Fruit fly (Drosophila melanogaster) whole organism, embryonic: ENCODE results near the gene smid.

Experiments used
- Abd-B ChIP-seq: fragments of 200-800 bp; sonication (Bioruptor generic); optimal IDR thresholded peaks from 2 replicates; lab custom pipeline; 2018; ENCODE audit warnings: missing biosample characterization, mild to moderate bottlenecking, missing genetic modification characterization, moderate library complexity
- Ada2b ChIP-seq: fragments of 200-800 bp; sonication (Bioruptor generic); IDR thresholded peaks from 2 replicates; pipeline ENCODE4 v1.3.6; 2022; ENCODE audit warnings: missing biosample characterization, missing genetic modification characterization
- B-H1 ChIP-seq: fragments of 200-800 bp; sonication (Bioruptor generic); IDR thresholded peaks from 3 replicates; pipeline ENCODE4 v1.3.6; 2022; ENCODE audit warnings: missing biosample characterization, missing genetic modification characterization
- CG10267 ChIP-seq: fragments of 200-800 bp; sonication (Bioruptor generic); optimal IDR thresholded peaks from 2 replicates; lab custom pipeline; 2018; ENCODE audit warnings: missing biosample characterization, mild to moderate bottlenecking, missing genetic modification characterization, moderate library complexity
- CG10321 ChIP-seq: fragments of 200-800 bp; sonication (Bioruptor generic); IDR thresholded peaks from 2 replicates; pipeline ENCODE4 v1.3.6; 2022; ENCODE audit warnings: missing biosample characterization, missing genetic modification characterization
- CG10959 ChIP-seq: fragments of 200-800 bp; sonication (Bioruptor generic); IDR thresholded peaks from 2 replicates; pipeline ENCODE4 v1.3.6; 2022; ENCODE audit warnings: missing biosample characterization, missing genetic modification characterization
- CG11247 ChIP-seq: fragments of 200-800 bp; sonication (Bioruptor generic); IDR thresholded peaks from 2 replicates; pipeline ENCODE4 v1.3.6; 2022; ENCODE audit warnings: missing biosample characterization, missing genetic modification characterization
- CG14014 ChIP-seq: fragments of 200-800 bp; sonication (Bioruptor generic); IDR thresholded peaks from 2 replicates; pipeline ENCODE4 v1.3.6; 2022; ENCODE audit warnings: missing biosample characterization, missing genetic modification characterization
- CG15011 ChIP-seq: fragments of 200-800 bp; sonication (Bioruptor generic); optimal IDR thresholded peaks from 3 replicates; lab custom pipeline; 2018; ENCODE audit warnings: missing biosample characterization, mild to moderate bottlenecking, missing genetic modification characterization
- CG15479 ChIP-seq: fragments of 200-800 bp; sonication (Bioruptor generic); optimal IDR thresholded peaks from 3 replicates; lab custom pipeline; 2019; ENCODE audit warnings: missing biosample characterization, mild to moderate bottlenecking, missing genetic modification characterization, moderate library complexity
- CG17359 ChIP-seq: fragments of 200-800 bp; sonication (Bioruptor generic); optimal IDR thresholded peaks from 3 replicates; lab custom pipeline; 2018; ENCODE audit warnings: missing biosample characterization, mild to moderate bottlenecking, missing genetic modification characterization, moderate library complexity
- CG17802 ChIP-seq: fragments of 200-800 bp; sonication (Bioruptor generic); optimal IDR thresholded peaks from 2 replicates; lab custom pipeline; 2018; ENCODE audit warnings: missing biosample characterization, mild to moderate bottlenecking, missing genetic modification characterization, moderate library complexity
- CG17829 ChIP-seq: fragments of 200-800 bp; optimal IDR thresholded peaks from 2 replicates; lab custom pipeline; 2019; ENCODE audit warnings: missing biosample characterization, mild to moderate bottlenecking, missing genetic modification characterization, moderate library complexity
- CG18262 ChIP-seq: fragments of 200-800 bp; optimal IDR thresholded peaks from 3 replicates; lab custom pipeline; 2019; ENCODE audit warnings: missing biosample characterization, mild to moderate bottlenecking, missing genetic modification characterization, moderate library complexity
- CG30431 ChIP-seq: fragments of 200-800 bp; sonication (Bioruptor generic); optimal IDR thresholded peaks from 2 replicates; lab custom pipeline; 2017; ENCODE audit warnings: missing biosample characterization, missing genetic modification characterization
- CG3065 ChIP-seq: fragments of 200-800 bp; sonication (Bioruptor generic); optimal IDR thresholded peaks from 2 replicates; lab custom pipeline; 2016; ENCODE audit warnings: missing biosample characterization, missing genetic modification characterization
- CG32767 ChIP-seq: fragments of 200-800 bp; sonication (Bioruptor generic); IDR thresholded peaks from 2 replicates; pipeline ENCODE4 v1.3.6; 2022; ENCODE audit warnings: missing biosample characterization, missing genetic modification characterization
- CG3407 ChIP-seq: fragments of 200-800 bp; sonication (Bioruptor generic); optimal IDR thresholded peaks from 2 replicates; lab custom pipeline; 2018; ENCODE audit warnings: missing biosample characterization, mild to moderate bottlenecking, missing genetic modification characterization
- CG34376 ChIP-seq: fragments of 200-800 bp; sonication (Bioruptor generic); optimal IDR thresholded peaks from 2 replicates; lab custom pipeline; 2018; ENCODE audit warnings: missing biosample characterization, mild to moderate bottlenecking, missing genetic modification characterization
- CG34422 ChIP-seq: fragments of 200-800 bp; sonication (Bioruptor generic); IDR thresholded peaks from 3 replicates; pipeline ENCODE4 v1.3.6; 2022; ENCODE audit warnings: missing biosample characterization, missing genetic modification characterization
- CG4328 ChIP-seq: fragments of 200-800 bp; sonication (Bioruptor generic); optimal IDR thresholded peaks from 3 replicates; lab custom pipeline; 2017; ENCODE audit warnings: missing biosample characterization, missing genetic modification reagents, missing genetic modification characterization
- CG8924 ChIP-seq: fragments of 200-800 bp; optimal IDR thresholded peaks from 3 replicates; lab custom pipeline; 2019; ENCODE audit warnings: missing biosample characterization, mild to moderate bottlenecking, missing genetic modification characterization, moderate library complexity
- CG9797 ChIP-seq: fragments of 200-800 bp; sonication (Bioruptor generic); optimal IDR thresholded peaks from 3 replicates; lab custom pipeline; 2018; ENCODE audit warnings: missing biosample characterization, mild to moderate bottlenecking, missing genetic modification characterization
- HHEX ChIP-seq: fragments of 200-800 bp; sonication (Bioruptor generic); optimal IDR thresholded peaks from 3 replicates; lab custom pipeline; 2017; ENCODE audit warnings: missing biosample characterization, mild to moderate bottlenecking, missing genetic modification characterization, missing genetic modification reagents
- Hey ChIP-seq: fragments of 200-800 bp; sonication (Bioruptor generic); optimal IDR thresholded peaks from 3 replicates; lab custom pipeline; 2018; ENCODE audit warnings: missing biosample characterization, mild to moderate bottlenecking, missing genetic modification characterization
- Lim3 ChIP-seq: fragments of 200-800 bp; sonication (Bioruptor generic); IDR thresholded peaks from 2 replicates; pipeline ENCODE4 v1.3.6; 2022; ENCODE audit warnings: missing biosample characterization, missing genetic modification characterization
- MESR4 ChIP-seq: fragments of 200-800 bp; sonication (Bioruptor generic); optimal IDR thresholded peaks from 2 replicates; lab custom pipeline; 2018; ENCODE audit warnings: missing biosample characterization, mild to moderate bottlenecking, missing genetic modification characterization, moderate library complexity
- Mad ChIP-seq: fragments of 200-800 bp; sonication (Bioruptor generic); optimal IDR thresholded peaks from 2 replicates; lab custom pipeline; 2016; ENCODE audit warnings: missing biosample characterization, missing genetic modification characterization
- Med ChIP-seq: fragments of 200-800 bp; sonication (Bioruptor generic); peaks from one replicate; lab custom pipeline; 2016; ENCODE audit warnings: missing biosample characterization, missing genetic modification characterization, mild to moderate bottlenecking, inconsistent platforms, moderate library complexity
- Opbp ChIP-seq: fragments of 200-800 bp; sonication (Bioruptor generic); IDR thresholded peaks from 3 replicates; pipeline ENCODE4 v1.3.6; 2022; ENCODE audit warnings: missing biosample characterization, missing genetic modification characterization; ENCODE audit not compliant: partially characterized antibody
- Sox102F ChIP-seq: fragments of 200-800 bp; sonication (Bioruptor generic); optimal IDR thresholded peaks from 2 replicates; lab custom pipeline; 2018; ENCODE audit warnings: missing biosample characterization, mild to moderate bottlenecking, missing genetic modification characterization, moderate library complexity
- ato ChIP-seq: fragments of 200-800 bp; sonication (Bioruptor generic); IDR thresholded peaks from 2 replicates; pipeline ENCODE4 v1.3.6; 2022; ENCODE audit warnings: missing biosample characterization, missing genetic modification characterization; ENCODE audit not compliant: partially characterized antibody
- cad ChIP-seq: fragments of >200 bp; optimal IDR thresholded peaks from 2 replicates; lab custom pipeline; 2017; ENCODE audit warnings: missing biosample characterization, missing genetic modification characterization
- chinmo ChIP-seq: fragments of 200-800 bp; sonication (Bioruptor generic); IDR thresholded peaks from 4 replicates; pipeline ENCODE4 v1.3.6; 2022; ENCODE audit warnings: missing biosample characterization, missing genetic modification characterization; ENCODE audit not compliant: partially characterized antibody
- ci ChIP-seq: fragments of 200-800 bp; sonication (Bioruptor generic); IDR thresholded peaks from 3 replicates; pipeline ENCODE4 v1.3.6; 2022; ENCODE audit warnings: missing biosample characterization, missing genetic modification characterization
- dan ChIP-seq: fragments of 200-800 bp; sonication (Bioruptor generic); IDR thresholded peaks from 2 replicates; pipeline ENCODE4 v1.3.6; 2022; ENCODE audit warnings: missing biosample characterization, missing genetic modification characterization
- disco-r ChIP-seq: fragments of 200-800 bp; sonication (Bioruptor generic); optimal IDR thresholded peaks from 2 replicates; lab custom pipeline; 2016; ENCODE audit warnings: missing biosample characterization, missing genetic modification characterization
- dmrt99B ChIP-seq: fragments of 200-800 bp; sonication (Bioruptor generic); optimal IDR thresholded peaks from 2 replicates; lab custom pipeline; 2018; ENCODE audit warnings: missing biosample characterization, mild to moderate bottlenecking, missing genetic modification characterization, moderate library complexity
- dpn ChIP-seq, 2 experiments: fragments of 200-800 bp; sonication (Bioruptor generic); optimal IDR thresholded peaks; 3 replicates each; lab custom pipeline; 2016; ENCODE audit warnings: missing biosample characterization in 2 of 2, missing genetic modification characterization in 2 of 2
- hbn ChIP-seq: fragments of 200-800 bp; sonication (Bioruptor generic); IDR thresholded peaks from 2 replicates; pipeline ENCODE4 v1.3.6; 2022; ENCODE audit warnings: missing biosample characterization, missing genetic modification characterization; ENCODE audit not compliant: partially characterized antibody
- insv ChIP-seq, 2 experiments: fragments of 200-800 bp; sonication (Bioruptor generic); optimal IDR thresholded peaks; 3 replicates each; lab custom pipeline; 2016 to 2018; ENCODE audit warnings: missing biosample characterization in 2 of 2, missing genetic modification characterization in 2 of 2
- klu ChIP-seq: fragments of 200-800 bp; sonication (Bioruptor generic); IDR thresholded peaks from 2 replicates; pipeline ENCODE4 v1.3.6; 2022; ENCODE audit warnings: missing biosample characterization, missing genetic modification characterization
- nmo ChIP-seq: fragments of 200-800 bp; sonication (Bioruptor generic); optimal IDR thresholded peaks from 2 replicates; lab custom pipeline; 2018; ENCODE audit warnings: missing biosample characterization, mild to moderate bottlenecking, missing genetic modification characterization, moderate library complexity
- pho ChIP-seq: fragments of 200-800 bp; sonication (Bioruptor generic); optimal IDR thresholded peaks from 2 replicates; lab custom pipeline; 2016; ENCODE audit warnings: missing biosample characterization, missing genetic modification characterization
- pzg ChIP-seq: fragments of 200-800 bp; sonication (Bioruptor generic); optimal IDR thresholded peaks from 3 replicates; lab custom pipeline; 2018; ENCODE audit warnings: missing biosample characterization, mild to moderate bottlenecking, missing genetic modification characterization, moderate library complexity
- seq ChIP-seq: fragments of 200-800 bp; sonication (Bioruptor generic); IDR thresholded peaks from 2 replicates; pipeline ENCODE4 v1.3.6; 2022; ENCODE audit warnings: missing biosample characterization, missing genetic modification characterization
- toy ChIP-seq: fragments of 200-800 bp; sonication (Bioruptor generic); IDR thresholded peaks from 2 replicates; pipeline ENCODE4 v1.3.6; 2022; ENCODE audit warnings: missing biosample characterization, missing genetic modification characterization
- vvl ChIP-seq: fragments of 200-800 bp; sonication (Bioruptor generic); IDR thresholded peaks from 2 replicates; pipeline ENCODE4 v1.3.6; 2022; ENCODE audit warnings: missing biosample characterization, missing genetic modification characterization
- zen ChIP-seq: fragments of 200-800 bp; sonication (Bioruptor generic); optimal IDR thresholded peaks from 3 replicates; lab custom pipeline; 2018; ENCODE audit warnings: missing biosample characterization, mild to moderate bottlenecking, missing genetic modification characterization, moderate library complexity
- zf30C ChIP-seq: fragments of 200-800 bp; sonication (Bioruptor generic); optimal IDR thresholded peaks from 3 replicates; lab custom pipeline; 2018; ENCODE audit warnings: missing biosample characterization, mild to moderate bottlenecking, missing genetic modification characterization

The smid gene

DNA sequence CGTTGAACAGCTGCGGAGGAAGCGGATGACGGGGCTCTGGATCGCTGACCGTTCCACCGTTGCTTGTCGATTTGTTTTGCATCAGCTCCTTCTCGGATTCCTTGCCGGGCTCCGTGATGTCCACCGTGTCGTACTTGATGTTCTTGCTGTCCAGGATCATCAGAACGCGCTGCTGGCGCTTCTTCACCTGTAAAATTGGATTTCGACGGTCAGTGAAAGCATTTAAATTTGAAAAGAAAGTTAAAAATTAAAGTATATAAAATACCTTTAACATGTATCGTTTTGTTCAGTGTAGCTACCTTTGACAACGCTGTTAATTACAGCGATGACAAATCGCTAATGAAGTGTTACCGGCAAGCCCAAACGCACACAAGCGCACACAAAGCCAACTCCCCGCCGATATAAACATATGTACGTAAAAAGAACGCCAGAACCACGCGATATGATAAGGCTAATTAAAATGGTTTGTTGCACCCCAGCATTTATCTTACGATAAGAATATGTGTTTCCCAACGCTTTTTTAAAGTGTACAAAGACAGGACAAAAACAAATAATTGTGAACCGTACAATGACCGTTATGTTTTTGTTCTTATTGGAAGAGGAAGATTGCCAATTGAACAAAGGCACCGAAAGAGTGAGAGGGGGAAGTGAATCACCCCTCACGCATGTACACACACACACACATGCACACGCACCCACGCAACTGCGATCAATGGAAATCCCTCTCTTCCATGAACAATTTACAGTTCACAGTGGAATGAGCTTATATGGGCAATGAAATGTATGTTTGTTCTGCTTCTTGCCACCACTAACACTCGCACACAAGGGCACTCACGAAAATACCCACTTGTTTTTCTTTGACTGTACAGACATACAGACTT, 13.4 kb upstream of the smid start (continued):
- TF ChIP-seq zf30C (GFP tag; lab: Kevin White, UChicago), result peak; percentile 48
- no peak for TF ChIP-seq CG30431
- no peak for TF ChIP-seq pho (GFP tag; lab: Kevin White, UChicago)
- peak; percentile 24 for TF ChIP-seq nmo (GFP tag; lab: Kevin White, UChicago)
- no peak for TF ChIP-seq dan (GFP tag; lab: Robert Waterston, UW)
- TF ChIP-seq hbn (GFP tag; lab: Robert Waterston, UW), result no peak
- no peak for TF ChIP-seq CG11247 (GFP tag; lab: Robert Waterston, UW)
- peak; percentile 24; the same call in 1 of the 2 replicates for TF ChIP-seq CG14014 (GFP tag; lab: Robert Waterston, UW)
- TF ChIP-seq Lim3 (GFP tag; lab: Robert Waterston, UW), result no peak
- TF ChIP-seq CG17359, result peak; percentile 33
- no peak for TF ChIP-seq CG10959 (GFP tag; lab: Robert Waterston, UW)
- no peak for TF ChIP-seq B-H1
- peak; percentile 11 to 92 for TF ChIP-seq insv (GFP tag; optimal IDR thresholded peaks at IDR 0.05; lab: Kevin White, UChicago)
- no peak for TF ChIP-seq CG9797
- no peak for TF ChIP-seq Abd-B (GFP tag; lab: Kevin White, UChicago)
- TF ChIP-seq Mad (GFP tag; lab: Kevin White, UChicago), result no peak
- no peak for TF ChIP-seq Opbp
- TF ChIP-seq CG18262 (tag; lab: Kevin White, UChicago), result peak; percentile 18
- TF ChIP-seq CG15479, result peak; percentile 6
- TF ChIP-seq HHEX, result peak; percentile 57
- peak; percentile 7 to 18 for TF ChIP-seq dpn (GFP tag; optimal IDR thresholded peaks at IDR 0.05; lab: Kevin White, UChicago)
- no peak for TF ChIP-seq Hey (tag; lab: Kevin White, UChicago)
- peak; percentile 80; the same call in 2 of the 3 replicates for TF ChIP-seq ci (GFP tag; lab: Robert Waterston, UW)
- peak; percentile 42 for TF ChIP-seq CG8924 (tag; lab: Kevin White, UChicago)
- TF ChIP-seq CG34376 (GFP tag; lab: Kevin White, UChicago), result peak; percentile 80
- TF ChIP-seq CG4328, result no peak
- TF ChIP-seq disco-r (GFP tag; lab: Kevin White, UChicago), result no peak
- TF ChIP-seq seq, result no peak
- TF ChIP-seq CG17829, result peak; percentile 20
- TF ChIP-seq klu, result peak; percentile 46

DNA sequence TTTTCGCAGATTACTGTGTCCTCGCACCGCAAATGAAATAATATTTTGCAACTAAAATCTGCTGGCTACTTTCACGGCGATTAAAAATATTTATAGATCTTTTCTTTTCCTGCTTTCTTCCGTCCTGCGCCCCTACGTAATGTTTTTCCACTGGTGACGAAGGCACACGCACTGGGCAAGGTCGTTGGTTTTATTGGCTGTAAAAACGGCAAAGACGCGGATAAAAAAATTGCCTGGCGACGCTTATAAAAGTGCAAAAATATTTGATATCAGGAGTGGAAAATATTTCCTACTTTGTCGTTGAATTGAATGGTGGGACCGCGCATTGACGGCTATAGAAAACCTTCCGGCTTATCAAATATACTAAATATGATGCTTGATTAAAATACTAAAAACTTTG, 12.5 kb upstream of the smid start, which contains the start of gene Sh3beta:
Sh3beta (minus strand) TSS at position 327 of the 400 bp plus-strand sequence.
- TF ChIP-seq zen (tag; lab: Kevin White, UChicago) (no peak), Med (GFP tag; lab: Kevin White, UChicago) (peak; percentile 76), dmrt99B (tag; lab: Kevin White, UChicago) (no peak), pzg (GFP tag; lab: Kevin White, UChicago) (peak; percentile 2), CG34422 (GFP tag; lab: Robert Waterston, UW) (0 out of 3 replicates have a peak, but pooled peaks have one; percentile 21), zf30C (GFP tag; lab: Kevin White, UChicago) (no peak), CG32767 (no peak), CG10267 (tag; lab: Kevin White, UChicago) (no peak), Sox102F (GFP tag; lab: Kevin White, UChicago) (no peak), CG3407 (GFP tag; lab: Kevin White, UChicago) (no peak), CG18262 (tag; lab: Kevin White, UChicago) (no peak), cad (GFP tag; lab: Kevin White, UChicago) (peak; percentile 6), chinmo (GFP tag; lab: Robert Waterston, UW) (no peak), CG3065 (GFP tag; lab: Kevin White, UChicago) (peak; percentile 71), B-H1 (no peak), MESR4 (GFP tag; lab: Kevin White, UChicago) (peak; percentile 51), toy (GFP tag; lab: Robert Waterston, UW) (no peak), CG17802 (tag; lab: Kevin White, UChicago) (no peak), Ada2b (GFP tag; lab: Robert Waterston, UW) (no peak), ato (GFP tag; lab: Robert Waterston, UW) (no peak), CG10321 (GFP tag; lab: Robert Waterston, UW) (peak; percentile 16; the same call in 1 of the 2 replicates), CG15011 (GFP tag; lab: Kevin White, UChicago) (no peak), vvl (no peak)
